Fruit fly (Drosophila melanogaster): ENCODE results near the gene CG4998.

CG4998 gene

DNA sequence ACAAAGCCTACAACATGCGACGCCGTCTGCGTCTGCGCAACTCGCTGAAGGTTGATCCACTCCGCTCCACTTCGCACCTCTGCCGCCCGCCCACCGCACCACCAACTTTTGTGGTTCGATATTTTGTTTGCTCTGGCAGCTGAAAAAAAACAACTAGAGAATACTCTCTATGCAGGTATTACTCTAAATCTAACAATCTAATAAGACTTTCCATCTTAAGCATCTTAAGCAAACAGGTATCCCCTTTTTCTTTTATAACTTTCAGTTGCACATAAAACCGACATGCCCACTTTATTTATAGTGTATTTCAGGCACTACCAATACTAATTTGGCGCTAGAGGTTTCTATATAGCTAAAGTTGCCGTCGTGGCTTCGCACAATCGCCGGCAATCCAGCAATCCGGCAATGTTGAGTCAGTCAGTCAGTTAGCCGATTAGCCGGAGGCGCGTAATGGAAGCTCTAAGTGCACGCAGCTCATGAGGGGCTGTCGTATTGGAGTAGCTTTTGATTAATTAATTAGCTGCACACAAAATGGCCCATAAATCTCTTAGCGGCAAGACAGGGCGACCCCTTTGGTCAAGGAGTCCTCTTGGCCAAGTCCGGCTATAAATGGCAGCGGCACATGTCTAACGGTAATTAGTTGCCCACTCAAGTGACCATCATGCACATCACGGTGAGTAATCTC is 10.5 kb upstream of the CG4998 start, which contains the start of gene CG13058 (continued):
- TF ChIP-seq Dbx (GFP tag; IDR thresholded peaks at IDR 0.05) = peak; percentile 64; the same call in 2 of the 3 replicates
- peak; percentile 52 for TF ChIP-seq sens-2 (GFP tag; IDR thresholded peaks at IDR 0.05)
- TF ChIP-seq CG13775 (GFP tag; optimal IDR thresholded peaks at IDR 0.05) = peak; percentile 36
- peak; percentile 13 for TF ChIP-seq CG15011 (GFP tag; optimal IDR thresholded peaks at IDR 0.05)
- TF ChIP-seq NfI (GFP tag; optimal IDR thresholded peaks at IDR 0.05) = peak; percentile 67
- TF ChIP-seq CG8924 (tag; optimal IDR thresholded peaks at IDR 0.05) = peak; percentile 70
- peak in 1 of 2 experiments; percentile 86 for TF ChIP-seq Hr51 (GFP tag; optimal IDR thresholded peaks at IDR 0.05)
- TF ChIP-seq lov (optimal IDR thresholded peaks at IDR 0.05) = no peak
- no peak for TF ChIP-seq lov (GFP tag; IDR thresholded peaks at IDR 0.05)
- TF ChIP-seq dmrt11E (tag; optimal IDR thresholded peaks at IDR 0.05) = no peak
- TF ChIP-seq phol (tag; optimal IDR thresholded peaks at IDR 0.05) = no peak
- TF ChIP-seq CG6683 (GFP tag; optimal IDR thresholded peaks at IDR 0.05) = no peak
- no peak for TF ChIP-seq CG34224 (GFP tag; IDR thresholded peaks at IDR 0.05; ENCODE audit: partially characterized antibody)
- TF ChIP-seq mld (GFP tag; IDR thresholded peaks at IDR 0.05; ENCODE audit: partially characterized antibody) = no peak
- no peak for TF ChIP-seq stwl (tag; optimal IDR thresholded peaks at IDR 0.05)
- peak; percentile 62 for TF ChIP-seq caup (GFP tag; optimal IDR thresholded peaks at IDR 0.05; ENCODE audit: severe bottlenecking)
- peak; percentile 59 for TF ChIP-seq Fer3 (tag; optimal IDR thresholded peaks at IDR 0.05)
- TF ChIP-seq CG10209 (GFP tag; optimal IDR thresholded peaks at IDR 0.05) = peak; percentile 55
- 0 out of 3 replicates have a peak, but pooled peaks have one; percentile 34 for TF ChIP-seq CG2889 (GFP tag; IDR thresholded peaks at IDR 0.05)
- no peak for TF ChIP-seq sob (GFP tag; IDR thresholded peaks at IDR 0.05)
- TF ChIP-seq CG11093 (GFP tag; IDR thresholded peaks at IDR 0.05) = no peak
- TF ChIP-seq CG12104 (GFP tag; optimal IDR thresholded peaks at IDR 0.05) = no peak
- TF ChIP-seq CG17802 (tag; optimal IDR thresholded peaks at IDR 0.05) = no peak
- TF ChIP-seq sima (GFP tag; optimal IDR thresholded peaks at IDR 0.05) = no peak
- TF ChIP-seq CG8944 (GFP tag; optimal IDR thresholded peaks at IDR 0.05) = peak; percentile 36
- TF ChIP-seq Fer2 (tag; optimal IDR thresholded peaks at IDR 0.05) = no peak
- no peak for TF ChIP-seq sr (GFP tag; IDR thresholded peaks at IDR 0.05)
- no peak for TF ChIP-seq CG10959 (GFP tag; IDR thresholded peaks at IDR 0.05)
- peak; percentile 37 for TF ChIP-seq slp2 (GFP tag; optimal IDR thresholded peaks at IDR 0.05)
- TF ChIP-seq CG12299 (tag; optimal IDR thresholded peaks at IDR 0.05) = no peak
- TF ChIP-seq Trl (optimal IDR thresholded peaks at IDR 0.05) = no peak
- no peak for TF ChIP-seq Trl (GFP tag; optimal IDR thresholded peaks at IDR 0.05)
- peak; percentile 84 for TF ChIP-seq CG12769 (tag; optimal IDR thresholded peaks at IDR 0.05)
- no peak for TF ChIP-seq pzg (GFP tag; optimal IDR thresholded peaks at IDR 0.05)
- no peak for TF ChIP-seq pita (GFP tag; optimal IDR thresholded peaks at IDR 0.05)
- TF ChIP-seq dan (GFP tag; IDR thresholded peaks at IDR 0.05) = no peak
- no peak for TF ChIP-seq unc-4 (GFP tag; IDR thresholded peaks at IDR 0.05; ENCODE audit: partially characterized antibody)
- TF ChIP-seq D19B (GFP tag; optimal IDR thresholded peaks at IDR 0.05) = no peak
- no peak for TF ChIP-seq CG31224 (GFP tag; IDR thresholded peaks at IDR 0.05)
- TF ChIP-seq CG1792 (GFP tag; optimal IDR thresholded peaks at IDR 0.05) = no peak
- peak; percentile 37 for TF ChIP-seq scrt (GFP tag; optimal IDR thresholded peaks at IDR 0.05)
- TF ChIP-seq gcm (GFP tag; optimal IDR thresholded peaks at IDR 0.05) = no peak
- TF ChIP-seq CG14441 (GFP tag; IDR thresholded peaks at IDR 0.05) = 0 out of 2 replicates have a peak, but pooled peaks have one; percentile 41
- TF ChIP-seq Mrtf (GFP tag; IDR thresholded peaks at IDR 0.05) = no peak
- TF ChIP-seq gem (tag; optimal IDR thresholded peaks at IDR 0.05) = peak; percentile 80
- no peak for TF ChIP-seq CG13624 (GFP tag; optimal IDR thresholded peaks at IDR 0.05)
- peak; percentile 61 for TF ChIP-seq CG7786 (GFP tag; optimal IDR thresholded peaks at IDR 0.05)
- TF ChIP-seq cato (GFP tag; optimal IDR thresholded peaks at IDR 0.05; ENCODE audit: borderline replicate concordance) = no peak
- TF ChIP-seq kay (GFP tag; optimal IDR thresholded peaks at IDR 0.05) = no peak
- TF ChIP-seq CG12071 (GFP tag; optimal IDR thresholded peaks at IDR 0.05) = peak; percentile 56
